Worm (Caenorhabditis elegans) whole organism, young adult: ENCODE measurements around the gene srlf-3.

ENCODE experiments used
- F37B4.10 ChIP-seq: fragments of 200-800 bp; sonication (Bioruptor generic); IDR thresholded peaks from 2 replicates; pipeline ENCODE4 v1.3.6; 2022; ENCODE audit warnings: missing genetic modification characterization, missing compliant biosample characterization
- Y53G8AR.9 ChIP-seq: fragments of 200-800 bp; sonication (Bioruptor generic); conservative IDR thresholded peaks from 2 replicates; pipeline ENCODE4 v1.3.6; 2022; ENCODE audit warnings: missing genetic modification reagents, missing genetic modification characterization, missing compliant biosample characterization
- ZK185.1 ChIP-seq: sonication (generic microtip); optimal IDR thresholded peaks from 2 replicates; lab custom pipeline; 2016; ENCODE audit warnings: mild to moderate bottlenecking, missing genetic modification characterization, missing compliant biosample characterization; ENCODE audit not compliant: poor library complexity, severe bottlenecking
- ama-1 ChIP-seq, 3 experiments: fragments of 150-350 bp in 1 of 3; sonication (generic microtip) in 2 of 3; optimal IDR thresholded peaks; 2 replicates each; lab custom pipeline; 2014 to 2018; ENCODE audit warnings: missing biosample characterization in 2 of 3, missing genetic modification characterization in 2 of 3, missing genetic modification reagents in 2 of 3
- bed-2 ChIP-seq: fragments of 200-800 bp; sonication (Bioruptor generic); IDR thresholded peaks from 2 replicates; pipeline ENCODE4 v1.3.6; 2022; ENCODE audit warnings: missing genetic modification reagents, missing genetic modification characterization, missing compliant biosample characterization
- dpff-1 ChIP-seq: sonication (generic microtip); optimal IDR thresholded peaks from 2 replicates; lab custom pipeline; 2017; ENCODE audit warnings: mild to moderate bottlenecking, missing genetic modification characterization, missing compliant biosample characterization
- lag-1 ChIP-seq: fragments of 200-800 bp; sonication (Bioruptor generic); IDR thresholded peaks from 2 replicates; pipeline ENCODE4 v1.3.6; 2022; ENCODE audit warnings: missing genetic modification reagents, missing genetic modification characterization, missing compliant biosample characterization
- lir-1 ChIP-seq: fragments of 200-800 bp; sonication (Bioruptor generic); conservative IDR thresholded peaks from 2 replicates; pipeline ENCODE4 v1.3.6; 2022; ENCODE audit warnings: missing genetic modification reagents, missing genetic modification characterization, missing compliant biosample characterization
- nfya-1 ChIP-seq: sonication (generic microtip); optimal IDR thresholded peaks from 2 replicates; lab custom pipeline; 2017; ENCODE audit warnings: antibody characterized with exemption, missing compliant biosample characterization, missing genetic modification characterization, borderline replicate concordance; ENCODE audit not compliant: insufficient read depth
- somi-1 ChIP-seq: fragments of 200-800 bp; sonication (Bioruptor generic); optimal IDR thresholded peaks from 2 replicates; lab custom pipeline; 2018; ENCODE audit warnings: mild to moderate bottlenecking, missing genetic modification characterization, missing compliant biosample characterization
- unc-62 ChIP-seq: fragments of 150-350 bp; optimal IDR thresholded peaks from 2 replicates; lab custom pipeline; 2014; ENCODE audit warnings: missing biosample characterization, missing genetic modification reagents, missing genetic modification characterization
- ztf-28 ChIP-seq: fragments of 200-800 bp; sonication (Bioruptor generic); IDR thresholded peaks from 2 replicates; pipeline ENCODE4 v1.3.6; 2022; ENCODE audit warnings: missing genetic modification reagents, missing genetic modification characterization, missing compliant biosample characterization

ce11 chrIV:8498773-8499360 is 11.6 kb downstream of the srlf-3 start, which contains the start of the genes acdh-13 and mesp-1:
- TF ChIP-seq somi-1 (no peak), unc-62 (GFP tag; lab: Kevin White, UChicago) (no peak), dpff-1 (tag; lab: Kevin White, UChicago) (no peak), bed-2 (GFP tag; lab: Robert Waterston, UW) (peak; percentile 71; the same call in 1 of the 2 replicates), F37B4.10 (no peak), lag-1 (GFP tag; lab: Robert Waterston, UW) (no peak), ztf-28 (GFP tag; lab: Robert Waterston, UW) (peak; percentile 84), ama-1 (optimal IDR thresholded peaks at IDR 0.05; lab: Kevin White, UChicago) (no peak), ama-1 (GFP tag; optimal IDR thresholded peaks at IDR 0.05; lab: Kevin White, UChicago) (no peak), ZK185.1 (tag; lab: Kevin White, UChicago) (peak; percentile 65), lir-1 (GFP tag; lab: Robert Waterston, UW) (peak; percentile 57; the same call in 1 of the 2 replicates), Y53G8AR.9 (no peak), nfya-1 (tag; lab: Kevin White, UChicago) (no peak)
